Fruit fly (Drosophila melanogaster) whole organism, adult: ENCODE data around the gene CG15141.

Source experiments
- CG11617 ChIP-seq: fragments of 200-800 bp; sonication (Bioruptor generic); optimal IDR thresholded peaks from 2 replicates; lab custom pipeline; 2017; ENCODE audit warnings: mild to moderate bottlenecking, missing biosample characterization, missing genetic modification reagents, missing genetic modification characterization
- CG12768 ChIP-seq: fragments of 200-800 bp; sonication (Bioruptor generic); optimal IDR thresholded peaks from 2 replicates; lab custom pipeline; 2017; ENCODE audit warnings: missing biosample characterization, missing genetic modification characterization, mild to moderate bottlenecking, moderate library complexity, missing genetic modification reagents
- CG14711 ChIP-seq: fragments of 200-800 bp; sonication (Bioruptor generic); optimal IDR thresholded peaks from 2 replicates; lab custom pipeline; 2018; ENCODE audit warnings: missing biosample characterization, mild to moderate bottlenecking, missing genetic modification characterization, moderate library complexity
- CG1620 ChIP-seq: fragments of 200-800 bp; sonication (Bioruptor generic); optimal IDR thresholded peaks from 2 replicates; lab custom pipeline; 2016; ENCODE audit warnings: missing biosample characterization, missing genetic modification characterization
- CG33017 ChIP-seq: fragments of 200-800 bp; sonication (Bioruptor generic); optimal IDR thresholded peaks from 2 replicates; lab custom pipeline; 2018; ENCODE audit warnings: missing biosample characterization, mild to moderate bottlenecking, missing genetic modification characterization, moderate library complexity
- CG5204 ChIP-seq: fragments of 200-800 bp; sonication (Bioruptor generic); optimal IDR thresholded peaks from 2 replicates; lab custom pipeline; 2016; ENCODE audit warnings: missing biosample characterization, missing genetic modification characterization
- CG7045 ChIP-seq: fragments of 200-800 bp; sonication (Bioruptor generic); optimal IDR thresholded peaks from 2 replicates; lab custom pipeline; 2017; ENCODE audit warnings: missing biosample characterization, mild to moderate bottlenecking, missing genetic modification characterization
- CG7101 ChIP-seq: fragments of 200-800 bp; sonication (Bioruptor generic); optimal IDR thresholded peaks from 2 replicates; lab custom pipeline; 2018; ENCODE audit warnings: missing biosample characterization, mild to moderate bottlenecking, missing genetic modification characterization, moderate library complexity
- Clk ChIP-seq: fragments of 200-800 bp; sonication (Bioruptor generic); optimal IDR thresholded peaks from 2 replicates; lab custom pipeline; 2017; ENCODE audit warnings: missing biosample characterization, missing genetic modification characterization
- Crg-1 ChIP-seq: fragments of 200-800 bp; sonication (Bioruptor generic); optimal IDR thresholded peaks from 2 replicates; lab custom pipeline; 2016; ENCODE audit warnings: missing biosample characterization, missing genetic modification characterization
- Hr96 ChIP-seq: fragments of 200-800 bp; sonication (Bioruptor generic); optimal IDR thresholded peaks from 2 replicates; lab custom pipeline; 2016; ENCODE audit warnings: missing biosample characterization, missing genetic modification characterization
- Mnt ChIP-seq: fragments of 200-800 bp; sonication (Bioruptor generic); optimal IDR thresholded peaks from 2 replicates; lab custom pipeline; 2016; ENCODE audit warnings: missing biosample characterization, mild to moderate bottlenecking, missing genetic modification characterization
- bab1 ChIP-seq: fragments of 200-800 bp; sonication (Bioruptor generic); optimal IDR thresholded peaks from 3 replicates; lab custom pipeline; 2019; ENCODE audit warnings: missing biosample characterization, mild to moderate bottlenecking, missing genetic modification characterization, moderate library complexity
- cic ChIP-seq: fragments of 200-800 bp; sonication (Bioruptor generic); optimal IDR thresholded peaks from 2 replicates; lab custom pipeline; 2017; ENCODE audit warnings: missing biosample characterization, mild to moderate bottlenecking, missing genetic modification characterization, moderate library complexity
- cnc ChIP-seq, 2 experiments: fragments of >200 bp; optimal IDR thresholded peaks; 2 replicates each; lab custom pipeline; 2017
- kay ChIP-seq: fragments of 200-800 bp; sonication (Bioruptor generic); peaks from one replicate; lab custom pipeline; 2016; ENCODE audit warnings: missing biosample characterization, missing genetic modification characterization, borderline replicate concordance
- ovo ChIP-seq: fragments of 200-800 bp; sonication (Bioruptor generic); optimal IDR thresholded peaks from 2 replicates; lab custom pipeline; 2016; ENCODE audit warnings: missing biosample characterization, missing genetic modification characterization
- pad ChIP-seq: fragments of 200-800 bp; sonication (Bioruptor generic); optimal IDR thresholded peaks from 3 replicates; lab custom pipeline; 2017; ENCODE audit warnings: missing biosample characterization, missing genetic modification characterization, mild to moderate bottlenecking, moderate library complexity, missing genetic modification reagents
- tj ChIP-seq: fragments of 200-800 bp; sonication (Bioruptor generic); optimal IDR thresholded peaks from 3 replicates; lab custom pipeline; 2017; ENCODE audit warnings: missing biosample characterization, mild to moderate bottlenecking, missing genetic modification characterization, moderate library complexity
- toe ChIP-seq: fragments of 200-800 bp; sonication (Bioruptor generic); optimal IDR thresholded peaks from 2 replicates; lab custom pipeline; 2016; ENCODE audit warnings: missing biosample characterization, missing genetic modification characterization

Gene CG15141

dm6 chr2L:17410358-17410757 lies at the start of gene CG15141, which contains the start of gene Polr2J:
CG15141 (plus strand) TSS chr2L:17410641.
Polr2J (minus strand) TSS chr2L:17410406.
- TF ChIP-seq CG7101 (tag; lab: Kevin White, UChicago): peak; percentile 85
- TF ChIP-seq Crg-1 (GFP tag; lab: Kevin White, UChicago): peak; percentile 61
- no peak for TF ChIP-seq cnc (optimal IDR thresholded peaks at IDR 0.05; lab: Kevin White, UChicago)
- no peak for TF ChIP-seq kay
- TF ChIP-seq ovo (GFP tag; lab: Kevin White, UChicago): peak; percentile 74
- peak; percentile 77 for TF ChIP-seq CG1620 (GFP tag; lab: Kevin White, UChicago)
- TF ChIP-seq bab1 (GFP tag; lab: Kevin White, UChicago): peak; percentile 67
- peak; percentile 79 for TF ChIP-seq CG7045
- TF ChIP-seq CG5204: no peak
- TF ChIP-seq CG14711 (tag; lab: Kevin White, UChicago): peak; percentile 77
- TF ChIP-seq pad (GFP tag; lab: Kevin White, UChicago): peak; percentile 65
- peak; percentile 73 for TF ChIP-seq CG33017 (tag; lab: Kevin White, UChicago)
- TF ChIP-seq CG12768 (GFP tag; lab: Kevin White, UChicago): peak; percentile 73
- TF ChIP-seq Hr96 (GFP tag; lab: Kevin White, UChicago): peak; percentile 73
- TF ChIP-seq cic: peak; percentile 33
- peak; percentile 78 for TF ChIP-seq CG11617 (GFP tag; lab: Kevin White, UChicago)
- TF ChIP-seq toe: peak; percentile 78
- peak; percentile 92 for TF ChIP-seq tj (GFP tag; lab: Kevin White, UChicago)
- peak; percentile 78 for TF ChIP-seq Mnt (GFP tag; lab: Kevin White, UChicago)
- peak; percentile 74 for TF ChIP-seq Clk

dm6 chr2L:17363196-17363595 lies 47.2 kb upstream of the CG15141 start, which contains the start of gene CG31804:
CG31804 (plus strand) TSS chr2L:17363496.
- TF ChIP-seq Mnt (GFP tag; lab: Kevin White, UChicago) (no peak), kay (no peak)

- TF ChIP-seq Crg-1 (GFP tag; lab: Kevin White, UChicago): no peak
- TF ChIP-seq toe: no peak
- no peak for TF ChIP-seq kay
- TF ChIP-seq Clk: no peak
- TF ChIP-seq CG5204: no peak
- TF ChIP-seq CG33017 (tag; lab: Kevin White, UChicago): no peak
- no peak for TF ChIP-seq ovo (GFP tag; lab: Kevin White, UChicago)
- TF ChIP-seq tj (GFP tag; lab: Kevin White, UChicago): no peak
- no peak for TF ChIP-seq CG12768 (GFP tag; lab: Kevin White, UChicago)
- TF ChIP-seq cic: no peak
- TF ChIP-seq CG1620 (GFP tag; lab: Kevin White, UChicago): no peak
- no peak for TF ChIP-seq pad (GFP tag; lab: Kevin White, UChicago)
- TF ChIP-seq CG7101 (tag; lab: Kevin White, UChicago): no peak
- no peak for TF ChIP-seq bab1 (GFP tag; lab: Kevin White, UChicago)
- no peak for TF ChIP-seq cnc (optimal IDR thresholded peaks at IDR 0.05; lab: Kevin White, UChicago)
- TF ChIP-seq Mnt (GFP tag; lab: Kevin White, UChicago): no peak
- no peak for TF ChIP-seq Hr96 (GFP tag; lab: Kevin White, UChicago)
- no peak for TF ChIP-seq CG14711 (tag; lab: Kevin White, UChicago)
- no peak for TF ChIP-seq CG11617 (GFP tag; lab: Kevin White, UChicago)
Measured at dm6 chr2L:17368503-17368902, 41.9 kb upstream of the CG15141 start.

DNA sequence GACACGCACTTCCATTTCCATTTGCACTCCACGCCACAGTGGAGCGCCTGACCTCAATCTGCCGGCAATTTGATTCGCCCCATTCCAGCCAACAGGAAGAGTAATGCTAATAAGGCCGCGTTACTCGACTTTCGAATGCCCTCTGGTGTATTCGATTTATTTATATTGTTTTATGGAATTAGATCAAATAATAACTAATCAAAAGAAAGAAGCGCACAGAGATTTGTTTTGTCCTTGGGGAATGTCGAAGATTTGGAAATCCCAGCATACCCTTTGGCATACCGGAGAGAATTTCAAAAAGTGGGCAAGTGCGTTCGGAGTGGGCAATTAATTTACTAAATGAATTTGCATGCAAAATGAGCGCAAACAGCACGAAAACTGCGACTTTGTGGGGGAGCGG lies 35.6 kb upstream of the CG15141 start:
- TF ChIP-seq Mnt (GFP tag; lab: Kevin White, UChicago) (no peak), kay (no peak), CG7045 (no peak), Crg-1 (GFP tag; lab: Kevin White, UChicago) (no peak), bab1 (GFP tag; lab: Kevin White, UChicago) (no peak), CG14711 (tag; lab: Kevin White, UChicago) (no peak), cic (no peak), CG1620 (GFP tag; lab: Kevin White, UChicago) (no peak), CG11617 (GFP tag; lab: Kevin White, UChicago) (no peak), CG7101 (tag; lab: Kevin White, UChicago) (no peak), Hr96 (GFP tag; lab: Kevin White, UChicago) (no peak), toe (no peak), pad (GFP tag; lab: Kevin White, UChicago) (no peak), CG12768 (GFP tag; lab: Kevin White, UChicago) (no peak), cnc (optimal IDR thresholded peaks at IDR 0.05; lab: Kevin White, UChicago) (no peak), Clk (no peak), CG33017 (tag; lab: Kevin White, UChicago) (no peak)

- TF ChIP-seq CG33017 (tag; lab: Kevin White, UChicago): no peak
- TF ChIP-seq Clk: no peak
- TF ChIP-seq CG12768 (GFP tag; lab: Kevin White, UChicago): no peak
- TF ChIP-seq CG7101 (tag; lab: Kevin White, UChicago): no peak
- TF ChIP-seq Mnt (GFP tag; lab: Kevin White, UChicago): no peak
- TF ChIP-seq CG11617 (GFP tag; lab: Kevin White, UChicago): no peak
- TF ChIP-seq pad (GFP tag; lab: Kevin White, UChicago): no peak
- TF ChIP-seq toe: no peak
- TF ChIP-seq tj (GFP tag; lab: Kevin White, UChicago): no peak
- TF ChIP-seq cic: no peak
- TF ChIP-seq ovo (GFP tag; lab: Kevin White, UChicago): no peak
- TF ChIP-seq Hr96 (GFP tag; lab: Kevin White, UChicago): no peak
- no peak for TF ChIP-seq bab1 (GFP tag; lab: Kevin White, UChicago)
Measured at dm6 chr2L:17375955-17376659, 34.3 kb upstream of the CG15141 start.

- TF ChIP-seq CG14711 (tag; lab: Kevin White, UChicago) (no peak), CG7045 (no peak), cic (no peak), CG1620 (GFP tag; lab: Kevin White, UChicago) (no peak), CG7101 (tag; lab: Kevin White, UChicago) (no peak), pad (GFP tag; lab: Kevin White, UChicago) (no peak), ovo (GFP tag; lab: Kevin White, UChicago) (no peak), CG33017 (tag; lab: Kevin White, UChicago) (no peak), CG11617 (GFP tag; lab: Kevin White, UChicago) (no peak), CG5204 (no peak)
Measured at dm6 chr2L:17377818-17378217, 32.6 kb upstream of the CG15141 start.
